Worm (Caenorhabditis elegans): Measurements from ENCODE around the gene srh-174.

DNA sequence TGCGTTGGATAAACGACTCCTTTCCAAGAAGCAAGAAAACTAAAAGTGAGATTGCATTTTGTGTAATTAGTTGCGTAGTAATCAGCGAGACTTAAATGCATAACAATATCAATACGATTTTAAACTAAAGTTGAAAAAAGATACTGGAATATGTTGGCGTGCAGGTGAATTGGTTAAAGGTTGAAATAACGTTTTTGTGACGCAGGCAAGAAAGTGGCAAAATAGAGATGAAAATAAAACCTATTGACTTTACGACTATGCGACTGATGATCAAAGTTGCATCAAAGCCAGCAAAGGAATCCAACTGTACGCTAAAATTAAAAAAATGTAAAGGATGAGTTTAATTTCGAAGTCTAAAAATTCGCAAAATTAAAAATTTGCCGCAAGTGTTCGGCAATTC, 13.1 kb upstream of the srh-174 start, which contains the start of gene srh-102:
- TF ChIP-seq sea-1 (GFP tag; conservative IDR thresholded peaks at IDR 0.05) (no peak), hmbx-1 (tag; optimal IDR thresholded peaks at IDR 0.05) (no peak), ama-1 (optimal IDR thresholded peaks at IDR 0.05) (no peak), hnd-1 (tag; optimal IDR thresholded peaks at IDR 0.05) (no peak), flt-1 (GFP tag; IDR thresholded peaks at IDR 0.05) (no peak), F13C5.2 (tag; optimal IDR thresholded peaks at IDR 0.05) (no peak), ceh-36 (tag; optimal IDR thresholded peaks at IDR 0.05) (no peak), ceh-13 (GFP tag; optimal IDR thresholded peaks at IDR 0.05) (no peak), ets-7 (tag; optimal IDR thresholded peaks at IDR 0.05) (no peak), pes-1 (GFP tag; IDR thresholded peaks at IDR 0.05) (no peak), tbx-11 (GFP tag; IDR thresholded peaks at IDR 0.05) (no peak), B0310.2 (tag; optimal IDR thresholded peaks at IDR 0.05) (no peak), tbx-37 (GFP tag; conservative IDR thresholded peaks at IDR 0.05) (no peak), hmg-4 (GFP tag; optimal IDR thresholded peaks at IDR 0.05) (no peak)
